Fruit fly (Drosophila melanogaster): ENCODE data around the gene Ets98B.

DNA sequence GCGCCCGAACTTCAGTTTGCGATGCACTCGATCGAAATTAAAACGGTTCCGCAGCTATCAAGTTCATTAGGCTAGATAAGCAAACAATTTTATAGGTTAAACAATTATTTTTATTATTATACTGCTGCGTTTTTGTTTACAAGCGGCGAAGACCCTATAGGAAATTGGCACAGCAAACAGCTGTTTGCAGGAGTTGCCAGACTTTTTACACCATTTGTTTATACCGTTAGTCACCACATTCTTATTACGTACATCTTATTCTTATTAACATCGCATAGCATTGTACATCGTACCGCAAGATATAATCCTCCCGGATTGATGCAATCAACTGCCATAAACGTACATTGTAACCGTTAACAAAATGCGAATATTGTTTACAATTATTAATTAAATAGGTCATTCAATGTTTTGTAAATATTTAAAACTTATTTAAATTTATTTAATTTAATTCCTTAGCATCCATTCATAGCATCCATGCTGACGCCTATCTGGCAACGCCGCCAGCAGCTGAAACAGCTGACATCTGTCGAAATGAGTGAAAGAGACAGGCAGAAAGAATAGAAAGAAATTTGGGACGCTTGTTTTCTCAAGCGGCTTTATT lies 29.7 kb upstream of the Ets98B start, which contains the start of the genes CROT and CG12877:
- TF ChIP-seq Ets98B (GFP tag; IDR thresholded peaks at IDR 0.05): peak; percentile 87
- no peak for TF ChIP-seq EcR (GFP tag; optimal IDR thresholded peaks at IDR 0.05)
- TF ChIP-seq CG34367 (tag; optimal IDR thresholded peaks at IDR 0.05): peak; percentile 73
- TF ChIP-seq CG17806 (tag; optimal IDR thresholded peaks at IDR 0.05): peak; percentile 67
- TF ChIP-seq CG10348 (GFP tag; IDR thresholded peaks at IDR 0.05): no peak
- TF ChIP-seq CG15710 (tag; optimal IDR thresholded peaks at IDR 0.05): peak; percentile 79
- TF ChIP-seq CG13204 (GFP tag; optimal IDR thresholded peaks at IDR 0.05): no peak
- peak; percentile 77 for TF ChIP-seq Snoo (tag; optimal IDR thresholded peaks at IDR 0.05)
- TF ChIP-seq gl (tag; optimal IDR thresholded peaks at IDR 0.05): no peak
- TF ChIP-seq CG8159 (tag; optimal IDR thresholded peaks at IDR 0.05): peak; percentile 75
